Worm (Caenorhabditis elegans): ENCODE results near the gene ugt-22.
"Not testable (repeated sequence)": the region's sequence is repeated elsewhere in the genome, so short reads cannot be mapped to it uniquely, and the experiment has no call there.

ugt-22 gene

DNA sequence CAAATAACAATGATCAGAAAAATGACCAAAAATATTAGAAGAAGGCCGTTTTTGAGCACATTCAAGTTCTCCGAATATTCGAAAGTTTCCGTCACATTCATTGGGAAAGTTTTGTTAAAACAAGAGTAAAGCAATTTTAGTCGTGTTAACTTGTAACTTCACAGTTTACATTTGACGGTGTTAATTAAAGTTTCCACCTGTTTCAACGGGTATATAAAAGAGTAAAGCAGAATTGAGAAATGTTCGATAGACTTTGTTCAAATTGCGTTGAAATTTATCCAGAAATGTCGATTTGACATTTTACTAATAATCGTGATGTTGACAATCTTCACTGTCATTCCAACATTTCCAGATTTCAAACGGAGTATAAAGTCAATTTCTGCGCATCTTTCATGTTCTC, 6.8 kb downstream of the ugt-22 start, which contains the start of gene srz-29:
Gene srz-29 (minus strand): TSS at position 101 of the 400 bp plus-strand sequence.
- no peak for TF ChIP-seq W03F9.2 (tag; optimal IDR thresholded peaks at IDR 0.05)
- no peak for TF ChIP-seq him-1 (tag; optimal IDR thresholded peaks at IDR 0.05)
- no peak for TF ChIP-seq dao-5 (tag; optimal IDR thresholded peaks at IDR 0.05)

DNA sequence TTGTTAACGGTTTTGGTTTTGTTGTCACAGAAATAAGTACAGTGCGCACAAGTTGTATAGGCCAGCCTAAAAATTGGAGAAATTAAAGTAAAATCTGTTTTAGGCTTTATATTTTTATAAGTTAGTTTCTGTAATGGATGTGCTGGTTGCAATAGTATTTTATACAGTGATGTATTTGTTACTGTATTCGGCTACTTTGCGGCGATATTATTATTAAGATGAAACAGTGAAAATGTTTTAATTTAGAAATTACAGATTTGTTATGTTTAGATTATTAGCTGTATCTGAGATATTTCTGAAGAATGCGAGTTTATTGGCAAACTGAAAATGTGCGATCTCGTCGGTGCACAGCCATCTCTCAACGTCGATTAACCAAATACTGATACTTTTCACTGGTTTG, 8.5 kb downstream of the ugt-22 start, which contains the start of gene ule-4:
Gene ule-4 (minus strand): TSS at position 101 of the 400 bp plus-strand sequence.
- TF ChIP-seq dao-5 (tag; optimal IDR thresholded peaks at IDR 0.05) (no peak), W03F9.2 (tag; optimal IDR thresholded peaks at IDR 0.05) (no peak), him-1 (tag; optimal IDR thresholded peaks at IDR 0.05) (no peak)

ce11 chrIV:13649126-13649525, 10.1 kb downstream of the ugt-22 start, which contains the start of gene C08F11.10:
Gene C08F11.10 (minus strand): TSS chrIV:13649226.
- TF ChIP-seq dao-5 (tag; optimal IDR thresholded peaks at IDR 0.05) (no peak), W03F9.2 (tag; optimal IDR thresholded peaks at IDR 0.05) (no peak), him-1 (tag; optimal IDR thresholded peaks at IDR 0.05) (no peak)

ce11 chrIV:13650238-13650637, 11.2 kb downstream of the ugt-22 start, which contains the start of gene C08F11.17:
Gene C08F11.17 (minus strand): TSS chrIV:13650338.
- no peak for TF ChIP-seq dao-5 (tag; optimal IDR thresholded peaks at IDR 0.05)
- no peak for TF ChIP-seq W03F9.2 (tag; optimal IDR thresholded peaks at IDR 0.05)
- TF ChIP-seq him-1 (tag; optimal IDR thresholded peaks at IDR 0.05) = no peak

- TF ChIP-seq dao-5, him-1, W03F9.2 (tag; optimal IDR thresholded peaks at IDR 0.05): not testable (repeated sequence)
Measured at ce11 chrIV:13651411-13651810, 12.4 kb downstream of the ugt-22 start, which contains the start of gene C08F11.12. Gene C08F11.12 (minus strand): TSS chrIV:13651511.

DNA sequence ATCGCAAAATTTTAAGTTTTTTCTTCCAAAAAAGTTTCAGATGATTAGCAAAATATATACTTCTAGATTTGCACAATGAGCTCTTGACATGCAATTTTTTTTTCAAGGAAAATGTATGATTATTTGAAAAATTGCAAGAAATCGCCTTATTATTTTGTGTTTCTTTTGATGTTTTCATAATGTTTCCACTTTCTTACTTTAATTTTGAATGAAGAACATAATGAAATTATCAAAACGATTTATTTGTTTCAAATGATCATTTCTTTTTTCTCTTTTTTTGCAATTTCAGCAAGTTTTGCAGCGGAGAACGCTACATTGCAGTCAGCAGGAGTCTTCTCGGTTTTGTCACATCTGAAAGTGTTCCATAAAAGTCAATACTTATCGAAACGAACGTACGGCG, 13.0 kb downstream of the ugt-22 start, which contains the start of gene Y45F10C.6:
Gene Y45F10C.6 (plus strand): TSS at position 301 of the 400 bp plus-strand sequence.
- TF ChIP-seq W03F9.2, him-1, dao-5 (tag; optimal IDR thresholded peaks at IDR 0.05): not testable (repeated sequence)

- not testable (repeated sequence) for TF ChIP-seq dao-5, him-1, W03F9.2 (tag; optimal IDR thresholded peaks at IDR 0.05)
Measured at ce11 chrIV:13659449-13659848, 20.4 kb downstream of the ugt-22 start, which contains the start of gene Y45F10C.1. Gene Y45F10C.1 (minus strand): TSS chrIV:13659549.

DNA sequence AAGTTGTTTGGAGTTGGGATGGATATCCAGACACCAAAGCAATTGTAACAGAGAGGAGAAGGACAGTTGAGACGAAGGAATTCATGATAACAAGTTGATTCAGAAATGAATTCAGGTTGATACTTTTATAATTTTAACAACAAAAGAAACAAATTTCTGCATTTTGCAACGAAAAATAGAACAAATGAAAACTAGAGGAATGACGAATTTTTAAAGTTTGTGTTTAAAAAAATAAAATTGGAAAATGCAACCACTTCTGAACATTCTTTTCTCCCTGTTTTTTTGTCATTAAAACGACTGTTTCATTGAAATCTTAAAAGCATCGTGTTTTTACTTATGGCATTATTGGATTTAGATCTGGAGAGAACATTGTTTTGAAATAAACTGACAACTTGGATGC, 23.5 kb downstream of the ugt-22 start, which contains the start of gene Y45F10C.2:
Gene Y45F10C.2 (minus strand): TSS at position 101 of the 400 bp plus-strand sequence.
- TF ChIP-seq W03F9.2, dao-5, him-1 (tag; optimal IDR thresholded peaks at IDR 0.05): not testable (repeated sequence)

DNA sequence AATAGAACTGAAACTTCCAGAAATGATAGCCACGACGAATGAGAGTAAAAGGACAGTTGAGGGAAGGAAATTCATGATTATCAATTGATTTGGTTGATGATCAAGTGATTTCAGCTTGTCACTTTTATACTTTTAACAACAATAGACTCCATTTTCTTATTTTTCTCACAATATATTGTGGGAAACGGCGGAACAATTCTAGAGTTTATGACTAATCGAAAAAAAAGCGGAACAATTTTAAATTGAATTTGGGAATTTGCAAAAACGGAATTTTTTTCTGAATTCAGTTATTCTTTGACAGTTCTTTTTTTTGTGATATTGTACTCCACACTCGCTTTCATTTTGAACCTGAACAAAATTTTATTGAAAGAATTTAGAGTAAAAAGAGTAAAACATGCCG, 25.0 kb downstream of the ugt-22 start, which contains the start of gene Y45F10C.4:
Gene Y45F10C.4 (minus strand): TSS at position 101 of the 400 bp plus-strand sequence.
- no peak for TF ChIP-seq dao-5 (tag; optimal IDR thresholded peaks at IDR 0.05)
- TF ChIP-seq W03F9.2 (tag; optimal IDR thresholded peaks at IDR 0.05) = no peak
- TF ChIP-seq him-1 (tag; optimal IDR thresholded peaks at IDR 0.05) = no peak

- TF ChIP-seq dao-5 (tag; optimal IDR thresholded peaks at IDR 0.05) (no peak), W03F9.2 (tag; optimal IDR thresholded peaks at IDR 0.05) (no peak), him-1 (tag; optimal IDR thresholded peaks at IDR 0.05) (no peak)
Measured at ce11 chrIV:13665073-13665472, 26.0 kb downstream of the ugt-22 start.

DNA sequence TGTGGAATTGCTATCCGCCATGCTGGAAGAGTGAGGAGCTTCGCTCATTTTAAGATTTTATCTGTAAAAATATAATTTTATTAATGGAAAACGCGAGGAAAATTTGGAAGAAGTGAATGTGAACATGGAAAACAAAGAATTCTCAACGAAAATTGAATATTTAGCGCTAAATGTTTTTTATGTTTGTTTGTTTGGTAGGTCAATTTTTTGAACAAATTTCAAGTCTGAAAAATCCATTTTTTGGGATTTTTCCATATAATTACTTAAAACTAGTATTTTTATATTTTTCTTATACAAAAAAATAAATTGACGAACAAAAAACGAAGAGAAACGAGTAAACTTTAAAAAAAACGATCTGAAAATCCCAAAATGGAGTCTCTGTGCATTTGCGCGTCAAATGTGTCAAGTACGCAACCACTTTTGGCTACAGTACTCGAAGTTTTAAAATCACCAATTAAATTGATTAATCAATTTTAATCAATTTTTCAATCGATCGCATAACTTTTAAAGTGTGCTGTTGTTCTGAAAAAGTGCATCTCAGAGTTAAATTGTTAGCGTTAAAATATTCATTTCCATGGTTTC, 27.9 kb downstream of the ugt-22 start, which contains the start of gene fbxa-215:
Gene fbxa-215 (minus strand): TSS at position 61 of the 582 bp plus-strand sequence.
- TF ChIP-seq W03F9.2 (tag; optimal IDR thresholded peaks at IDR 0.05) (no peak), dao-5 (tag; optimal IDR thresholded peaks at IDR 0.05) (no peak), him-1 (tag; optimal IDR thresholded peaks at IDR 0.05) (no peak)

ce11 chrIV:13673504-13673903, 34.4 kb downstream of the ugt-22 start, which contains the start of gene oac-48:
Gene oac-48 (plus strand): TSS chrIV:13673804.
- TF ChIP-seq him-1 (tag; optimal IDR thresholded peaks at IDR 0.05) (no peak), dao-5 (tag; optimal IDR thresholded peaks at IDR 0.05) (no peak), W03F9.2 (tag; optimal IDR thresholded peaks at IDR 0.05) (no peak)

ce11 chrIV:13678649-13679048, 39.6 kb downstream of the ugt-22 start, which contains the start of gene srlf-26:
Gene srlf-26 (plus strand): TSS chrIV:13678949.
- no peak for TF ChIP-seq him-1 (tag; optimal IDR thresholded peaks at IDR 0.05)
- no peak for TF ChIP-seq W03F9.2 (tag; optimal IDR thresholded peaks at IDR 0.05)
- no peak for TF ChIP-seq dao-5 (tag; optimal IDR thresholded peaks at IDR 0.05)

- TF ChIP-seq dao-5 (tag; optimal IDR thresholded peaks at IDR 0.05) (no peak), him-1 (tag; optimal IDR thresholded peaks at IDR 0.05) (no peak), W03F9.2 (tag; optimal IDR thresholded peaks at IDR 0.05) (no peak)
Measured at ce11 chrIV:13679495-13679894, 40.4 kb downstream of the ugt-22 start.

Data from whole organism, L4/young adult.